Worm (Caenorhabditis elegans): ENCODE results near the gene lurp-3.

lurp-3 gene

DNA sequence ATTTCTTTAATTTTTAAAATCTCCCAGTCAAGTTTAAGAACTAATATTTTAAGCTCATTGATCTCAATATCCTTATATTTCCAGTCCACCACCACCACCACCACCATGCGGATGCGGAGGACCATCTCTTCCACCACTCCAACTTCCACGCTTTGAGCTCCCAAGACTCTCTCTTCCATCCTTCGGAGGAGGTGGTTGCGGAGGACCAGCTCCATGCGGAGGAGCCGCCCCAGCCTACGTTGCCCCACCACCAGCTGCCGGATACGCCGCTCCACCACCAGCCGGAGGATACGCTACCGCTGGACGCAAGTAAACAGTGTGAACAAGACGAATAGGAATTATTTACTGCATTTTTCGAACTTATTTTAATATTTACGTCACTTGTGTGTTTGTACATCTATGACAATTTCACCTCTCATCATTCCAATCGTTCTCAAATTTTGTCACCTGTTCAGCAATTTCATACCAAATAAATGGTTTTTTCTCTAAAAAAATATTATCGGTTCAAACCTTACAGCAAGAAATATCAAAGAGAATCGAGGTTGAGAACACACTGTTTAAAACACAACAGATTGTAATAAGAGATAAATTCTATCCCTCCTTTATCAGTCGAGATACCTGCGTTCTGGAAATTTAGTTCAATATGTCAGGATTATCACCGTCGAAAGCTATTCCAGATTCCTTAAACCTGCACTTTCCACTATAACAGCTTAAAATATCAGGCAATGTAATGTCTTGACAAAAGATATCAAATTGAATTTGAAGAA is 44.1 kb upstream of the lurp-3 start:
- TF ChIP-seq pes-1 (GFP tag; IDR thresholded peaks at IDR 0.05): no peak; the same call in 1 of the 2 replicates
- TF ChIP-seq ceh-36 (tag; optimal IDR thresholded peaks at IDR 0.05): no peak
- TF ChIP-seq B0310.2 (tag; optimal IDR thresholded peaks at IDR 0.05): no peak

ce11 chrV:13411992-13412298 is 43.6 kb upstream of the lurp-3 start:
- no peak for TF ChIP-seq ama-1 (optimal IDR thresholded peaks at IDR 0.05)
- no peak for TF ChIP-seq hmbx-1 (tag; optimal IDR thresholded peaks at IDR 0.05)
- TF ChIP-seq hmg-4 (GFP tag; optimal IDR thresholded peaks at IDR 0.05): no peak
- no peak for TF ChIP-seq tbx-11 (GFP tag; IDR thresholded peaks at IDR 0.05)
- no peak for TF ChIP-seq ets-7 (tag; optimal IDR thresholded peaks at IDR 0.05)
- no peak for TF ChIP-seq ceh-36 (tag; optimal IDR thresholded peaks at IDR 0.05)
- no peak for TF ChIP-seq tbx-37 (GFP tag; conservative IDR thresholded peaks at IDR 0.05)
- no peak for TF ChIP-seq scrt-1 (GFP tag; IDR thresholded peaks at IDR 0.05)
- TF ChIP-seq pes-1 (GFP tag; IDR thresholded peaks at IDR 0.05): no peak
- no peak for TF ChIP-seq hnd-1 (tag; optimal IDR thresholded peaks at IDR 0.05)
- TF ChIP-seq F13C5.2 (tag; optimal IDR thresholded peaks at IDR 0.05): no peak
- no peak for TF ChIP-seq sea-1 (GFP tag; conservative IDR thresholded peaks at IDR 0.05)
- no peak for TF ChIP-seq ceh-13 (GFP tag; optimal IDR thresholded peaks at IDR 0.05)
- no peak for TF ChIP-seq aly-1 (tag; optimal IDR thresholded peaks at IDR 0.05)
- no peak for TF ChIP-seq B0310.2 (tag; optimal IDR thresholded peaks at IDR 0.05)
- TF ChIP-seq flt-1 (GFP tag; IDR thresholded peaks at IDR 0.05): no peak
- TF ChIP-seq tra-4 (tag; optimal IDR thresholded peaks at IDR 0.05): no peak

DNA sequence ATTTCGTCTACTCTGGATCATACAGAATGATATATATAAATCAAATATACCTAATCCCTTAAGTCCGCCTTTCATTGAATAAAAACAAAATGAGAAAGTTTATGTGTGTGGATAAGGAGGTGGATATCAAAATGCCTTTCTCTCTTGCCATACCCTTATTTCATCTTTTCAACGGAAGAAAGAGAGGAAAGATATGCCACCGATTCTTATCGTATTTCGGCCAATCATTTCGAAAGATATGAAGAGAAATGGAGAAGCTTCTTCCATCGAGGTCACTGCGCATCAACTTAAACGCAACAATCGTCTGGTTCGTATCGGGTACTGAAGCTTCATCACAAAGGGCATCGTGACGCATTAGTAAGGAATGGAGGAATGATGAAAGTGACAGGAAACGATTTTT is 42.2 kb upstream of the lurp-3 start:
- TF ChIP-seq B0310.2 (tag; optimal IDR thresholded peaks at IDR 0.05): no peak
- no peak for TF ChIP-seq flt-1 (GFP tag; IDR thresholded peaks at IDR 0.05)
- no peak for TF ChIP-seq ceh-36 (tag; optimal IDR thresholded peaks at IDR 0.05)
- no peak for TF ChIP-seq ama-1 (optimal IDR thresholded peaks at IDR 0.05)
- no peak for TF ChIP-seq pes-1 (GFP tag; IDR thresholded peaks at IDR 0.05)

- TF ChIP-seq ceh-36 (tag; optimal IDR thresholded peaks at IDR 0.05) (no peak), ets-7 (tag; optimal IDR thresholded peaks at IDR 0.05) (no peak), aly-1 (tag; optimal IDR thresholded peaks at IDR 0.05) (no peak), scrt-1 (GFP tag; IDR thresholded peaks at IDR 0.05) (no peak), flt-1 (GFP tag; IDR thresholded peaks at IDR 0.05) (no peak), hmbx-1 (tag; optimal IDR thresholded peaks at IDR 0.05) (no peak), tbx-37 (GFP tag; conservative IDR thresholded peaks at IDR 0.05) (no peak), hnd-1 (tag; optimal IDR thresholded peaks at IDR 0.05) (no peak), pes-1 (GFP tag; IDR thresholded peaks at IDR 0.05) (no peak), hmg-4 (GFP tag; optimal IDR thresholded peaks at IDR 0.05) (no peak), sea-1 (GFP tag; conservative IDR thresholded peaks at IDR 0.05) (no peak), ceh-13 (GFP tag; optimal IDR thresholded peaks at IDR 0.05) (no peak)
Measured at ce11 chrV:13414585-13414984, 41.0 kb upstream of the lurp-3 start, which contains the start of gene cut-2. Gene cut-2 (plus strand): TSS chrV:13414949.

- TF ChIP-seq ceh-36 (tag; optimal IDR thresholded peaks at IDR 0.05) (peak; percentile 35), B0310.2 (tag; optimal IDR thresholded peaks at IDR 0.05) (no peak), aly-1 (tag; optimal IDR thresholded peaks at IDR 0.05) (peak; percentile 18), tbx-11 (GFP tag; IDR thresholded peaks at IDR 0.05) (no peak), ets-7 (tag; optimal IDR thresholded peaks at IDR 0.05) (no peak), tbx-37 (GFP tag; conservative IDR thresholded peaks at IDR 0.05) (no peak), scrt-1 (GFP tag; IDR thresholded peaks at IDR 0.05) (peak; percentile 67; the same call in 1 of the 2 replicates), hmbx-1 (tag; optimal IDR thresholded peaks at IDR 0.05) (no peak), F13C5.2 (tag; optimal IDR thresholded peaks at IDR 0.05) (no peak)
Measured at ce11 chrV:13415462-13415861, 40.1 kb upstream of the lurp-3 start.

ce11 chrV:13416076-13416475 is 39.5 kb upstream of the lurp-3 start:
- TF ChIP-seq hmbx-1 (tag; optimal IDR thresholded peaks at IDR 0.05) (no peak), flt-1 (GFP tag; IDR thresholded peaks at IDR 0.05) (no peak), hmg-4 (GFP tag; optimal IDR thresholded peaks at IDR 0.05) (no peak), tbx-11 (GFP tag; IDR thresholded peaks at IDR 0.05) (no peak), scrt-1 (GFP tag; IDR thresholded peaks at IDR 0.05) (no peak), sea-1 (GFP tag; conservative IDR thresholded peaks at IDR 0.05) (no peak), ama-1 (optimal IDR thresholded peaks at IDR 0.05) (no peak), F13C5.2 (tag; optimal IDR thresholded peaks at IDR 0.05) (no peak), B0310.2 (tag; optimal IDR thresholded peaks at IDR 0.05) (no peak), ets-7 (tag; optimal IDR thresholded peaks at IDR 0.05) (no peak), pes-1 (GFP tag; IDR thresholded peaks at IDR 0.05) (no peak), tbx-37 (GFP tag; conservative IDR thresholded peaks at IDR 0.05) (no peak), hnd-1 (tag; optimal IDR thresholded peaks at IDR 0.05) (no peak), ceh-36 (tag; optimal IDR thresholded peaks at IDR 0.05) (no peak), ceh-13 (GFP tag; optimal IDR thresholded peaks at IDR 0.05) (no peak), aly-1 (tag; optimal IDR thresholded peaks at IDR 0.05) (no peak)

- no peak for TF ChIP-seq tbx-11 (GFP tag; IDR thresholded peaks at IDR 0.05)
- TF ChIP-seq ama-1 (optimal IDR thresholded peaks at IDR 0.05): no peak
- no peak for TF ChIP-seq hmg-4 (GFP tag; optimal IDR thresholded peaks at IDR 0.05)
- TF ChIP-seq aly-1 (tag; optimal IDR thresholded peaks at IDR 0.05): no peak
- no peak for TF ChIP-seq sea-1 (GFP tag; conservative IDR thresholded peaks at IDR 0.05)
- no peak for TF ChIP-seq hmbx-1 (tag; optimal IDR thresholded peaks at IDR 0.05)
- TF ChIP-seq ets-7 (tag; optimal IDR thresholded peaks at IDR 0.05): no peak
- no peak for TF ChIP-seq pes-1 (GFP tag; IDR thresholded peaks at IDR 0.05)
- no peak for TF ChIP-seq F13C5.2 (tag; optimal IDR thresholded peaks at IDR 0.05)
- no peak for TF ChIP-seq tbx-37 (GFP tag; conservative IDR thresholded peaks at IDR 0.05)
- no peak for TF ChIP-seq ceh-13 (GFP tag; optimal IDR thresholded peaks at IDR 0.05)
- TF ChIP-seq flt-1 (GFP tag; IDR thresholded peaks at IDR 0.05): no peak
- TF ChIP-seq scrt-1 (GFP tag; IDR thresholded peaks at IDR 0.05): no peak
- TF ChIP-seq tra-4 (tag; optimal IDR thresholded peaks at IDR 0.05): no peak
- TF ChIP-seq ceh-36 (tag; optimal IDR thresholded peaks at IDR 0.05): no peak
- TF ChIP-seq B0310.2 (tag; optimal IDR thresholded peaks at IDR 0.05): no peak
- TF ChIP-seq hnd-1 (tag; optimal IDR thresholded peaks at IDR 0.05): no peak
Measured at ce11 chrV:13417513-13417912, 38.0 kb upstream of the lurp-3 start, which contains the start of gene F53F1.6. Gene F53F1.6 (minus strand): TSS chrV:13417613.

All from whole organism, early embryonic.